Fruit fly (Drosophila melanogaster) whole organism, wandering third instar larva: ENCODE results near the gene piwi.

Source experiments
- CG32264 ChIP-seq: fragments of 200-800 bp; sonication (Bioruptor generic); optimal IDR thresholded peaks from 2 replicates; lab custom pipeline; 2016; ENCODE audit warnings: missing biosample characterization, missing genetic modification characterization
- CrebA ChIP-seq: fragments of 200-800 bp; sonication (Bioruptor generic); optimal IDR thresholded peaks from 2 replicates; lab custom pipeline; 2016; ENCODE audit warnings: missing biosample characterization, mild to moderate bottlenecking, missing genetic modification characterization, borderline replicate concordance
- Dif ChIP-seq: fragments of 200-275, 200-300 bp; sonication (Bioruptor generic); optimal IDR thresholded peaks from 2 replicates; lab custom pipeline; 2018; ENCODE audit warnings: missing biosample characterization, missing genetic modification characterization; ENCODE audit not compliant: partially characterized antibody
- GATAd ChIP-seq: sonication (Bioruptor generic); optimal IDR thresholded peaks from 2 replicates; lab custom pipeline; 2016; ENCODE audit warnings: missing biosample characterization, missing genetic modification characterization
- HLH106 ChIP-seq: fragments of 200-800 bp; optimal IDR thresholded peaks from 3 replicates; lab custom pipeline; 2019; ENCODE audit warnings: missing biosample characterization, mild to moderate bottlenecking, missing genetic modification characterization, moderate library complexity
- Hnf4 ChIP-seq: fragments of 200-800 bp; sonication (Bioruptor generic); optimal IDR thresholded peaks from 2 replicates; lab custom pipeline; 2016; ENCODE audit warnings: missing biosample characterization, mild to moderate bottlenecking, missing genetic modification characterization
- Hr78 ChIP-seq: fragments of >200 bp; optimal IDR thresholded peaks from 2 replicates; lab custom pipeline; 2017; ENCODE audit warnings: missing biosample characterization, missing genetic modification characterization
- Hr83 ChIP-seq: fragments of 200-300 bp; sonication (Bioruptor generic); optimal IDR thresholded peaks from 2 replicates; lab custom pipeline; 2016; ENCODE audit warnings: missing biosample characterization, mild to moderate bottlenecking, missing genetic modification characterization, moderate library complexity; ENCODE audit not compliant: poor library complexity, severe bottlenecking
- Jra ChIP-seq: sonication (Bioruptor generic); optimal IDR thresholded peaks from 2 replicates; lab custom pipeline; 2016; ENCODE audit warnings: missing biosample characterization, missing genetic modification characterization
- Myc ChIP-seq: fragments of >200 bp; optimal IDR thresholded peaks from 2 replicates; lab custom pipeline; 2017
- N ChIP-seq: fragments of >200 bp; optimal IDR thresholded peaks from 2 replicates; lab custom pipeline; 2018; ENCODE audit warnings: missing biosample characterization, missing external identifiers, missing genetic modification characterization
- OdsH ChIP-seq: fragments of 200-800 bp; sonication (Bioruptor generic); optimal IDR thresholded peaks from 2 replicates; lab custom pipeline; 2016; ENCODE audit warnings: missing biosample characterization, mild to moderate bottlenecking, missing genetic modification characterization
- Rel ChIP-seq, 2 experiments: fragments of 200-800 bp; sonication (Bioruptor generic) in 1 of 2; optimal IDR thresholded peaks; 2 replicates in 1 of 2; 3 replicates in 1 of 2; lab custom pipeline; 2016 to 2019; ENCODE audit warnings: mild to moderate bottlenecking in 2 of 2, missing biosample characterization in 2 of 2, missing genetic modification characterization in 2 of 2, moderate library complexity in 1 of 2
- Sp1 ChIP-seq: fragments of 200-800 bp; sonication (Bioruptor generic); optimal IDR thresholded peaks from 3 replicates; lab custom pipeline; 2019; ENCODE audit warnings: missing biosample characterization, mild to moderate bottlenecking, missing genetic modification characterization, moderate library complexity
- br ChIP-seq: fragments of 200-800 bp; sonication (Bioruptor generic); optimal IDR thresholded peaks from 2 replicates; lab custom pipeline; 2016; ENCODE audit warnings: missing biosample characterization, missing genetic modification characterization
- brk ChIP-seq: fragments of 200-800 bp; sonication (Bioruptor generic); optimal IDR thresholded peaks from 2 replicates; lab custom pipeline; 2016; ENCODE audit warnings: missing biosample characterization, mild to moderate bottlenecking, missing genetic modification characterization
- dmrt93B ChIP-seq: fragments of 200-800 bp; sonication (Bioruptor generic); optimal IDR thresholded peaks from 2 replicates; lab custom pipeline; 2018; ENCODE audit warnings: missing biosample characterization, mild to moderate bottlenecking, missing genetic modification characterization
- dsf ChIP-seq: sonication (Bioruptor generic); optimal IDR thresholded peaks from 2 replicates; lab custom pipeline; 2016; ENCODE audit warnings: missing biosample characterization, missing genetic modification characterization, borderline replicate concordance
- ey ChIP-seq: fragments of 200-800 bp; sonication (Bioruptor generic); optimal IDR thresholded peaks from 2 replicates; lab custom pipeline; 2016; ENCODE audit warnings: missing biosample characterization, missing genetic modification characterization
- foxo ChIP-seq, 2 experiments: fragments of 200-800 bp; sonication (Bioruptor generic); optimal IDR thresholded peaks; 2 replicates in 1 of 2; 3 replicates in 1 of 2; lab custom pipeline; 2016 to 2017; ENCODE audit warnings: missing biosample characterization in 2 of 2, missing genetic modification characterization in 2 of 2
- fru ChIP-seq: fragments of 200-800 bp; sonication (Bioruptor generic); optimal IDR thresholded peaks from 3 replicates; lab custom pipeline; 2016; ENCODE audit warnings: missing biosample characterization, mild to moderate bottlenecking, missing genetic modification characterization
- h ChIP-seq: fragments of 200-800 bp; sonication (Bioruptor generic); optimal IDR thresholded peaks from 3 replicates; lab custom pipeline; 2016; ENCODE audit warnings: missing biosample characterization, mild to moderate bottlenecking, missing genetic modification characterization
- pan ChIP-seq: fragments of >200 bp; optimal IDR thresholded peaks from 2 replicates; lab custom pipeline; 2017
- psq ChIP-seq: fragments of 200-800 bp; sonication (Bioruptor generic); optimal IDR thresholded peaks from 3 replicates; lab custom pipeline; 2017; ENCODE audit warnings: missing biosample characterization, mild to moderate bottlenecking, missing genetic modification characterization, moderate library complexity
- rgr ChIP-seq: fragments of 200-800 bp; sonication (Bioruptor generic); optimal IDR thresholded peaks from 3 replicates; lab custom pipeline; 2016; ENCODE audit warnings: missing biosample characterization, mild to moderate bottlenecking, missing genetic modification characterization
- sage ChIP-seq: fragments of 200-800 bp; sonication (Bioruptor generic); optimal IDR thresholded peaks from 2 replicates; lab custom pipeline; 2016; ENCODE audit warnings: missing biosample characterization, mild to moderate bottlenecking, missing genetic modification characterization
- usp ChIP-seq: fragments of >200 bp; optimal IDR thresholded peaks from 2 replicates; lab custom pipeline; 2017; ENCODE audit warnings: missing biosample characterization, missing genetic modification characterization
- woc ChIP-seq: sonication (Bioruptor generic); optimal IDR thresholded peaks from 2 replicates; lab custom pipeline; 2016; ENCODE audit warnings: missing biosample characterization, mild to moderate bottlenecking, missing genetic modification characterization

The piwi gene

DNA sequence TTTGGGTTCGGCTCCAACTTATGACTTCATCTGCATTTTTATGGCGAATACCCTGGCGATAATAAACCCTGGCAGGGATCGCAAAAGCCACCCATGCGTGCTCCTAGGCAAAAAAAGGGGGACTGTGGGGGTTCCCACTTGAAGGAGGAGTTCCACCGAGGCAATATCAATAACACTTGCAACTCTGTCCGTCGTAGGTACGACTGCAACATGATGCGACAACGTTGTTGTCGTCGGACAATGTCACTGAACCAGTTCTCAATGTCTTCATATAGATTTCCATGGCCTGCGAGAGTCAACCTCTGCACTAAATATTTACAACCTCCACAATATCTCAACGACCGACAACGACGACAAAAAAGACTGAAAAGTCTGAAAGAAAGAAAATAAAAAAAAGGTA is 40.0 kb upstream of the piwi start:
- TF ChIP-seq fru (GFP tag; lab: Kevin White, UChicago) (no peak), usp (GFP tag; lab: Kevin White, UChicago) (no peak), Hr78 (no peak), GATAd (GFP tag; lab: Kevin White, UChicago) (no peak), dsf (GFP tag; lab: Kevin White, UChicago) (no peak), foxo (GFP tag; optimal IDR thresholded peaks at IDR 0.05; lab: Kevin White, UChicago) (no peak), Jra (GFP tag; lab: Kevin White, UChicago) (no peak), sage (no peak), Myc (lab: Kevin White, UChicago) (no peak), Hnf4 (GFP tag; lab: Kevin White, UChicago) (no peak), brk (no peak), N (no peak), psq (no peak)

dm6 chr2L:11023875-11024274 is 36.7 kb upstream of the piwi start:
- TF ChIP-seq dmrt93B (GFP tag; lab: Kevin White, UChicago) (no peak), fru (GFP tag; lab: Kevin White, UChicago) (peak; percentile 15), Rel (GFP tag; optimal IDR thresholded peaks at IDR 0.05; lab: Kevin White, UChicago) (no peak), Rel (tag; optimal IDR thresholded peaks at IDR 0.05; lab: Kevin White, UChicago) (no peak), psq (no peak), h (no peak), br (no peak), usp (GFP tag; lab: Kevin White, UChicago) (no peak), N (no peak), Hr78 (no peak), sage (no peak), CG32264 (no peak), brk (peak; percentile 1), Dif (no peak), CrebA (no peak)

dm6 chr2L:11022804-11023203 is 35.6 kb upstream of the piwi start:
- TF ChIP-seq rgr (GFP tag; lab: Kevin White, UChicago) (peak; percentile 22), foxo (GFP tag; optimal IDR thresholded peaks at IDR 0.05; lab: Kevin White, UChicago) (peak in 1 of 2 experiments; percentile 23), h (peak; percentile 9), CG32264 (no peak), fru (GFP tag; lab: Kevin White, UChicago) (peak; percentile 19)

DNA sequence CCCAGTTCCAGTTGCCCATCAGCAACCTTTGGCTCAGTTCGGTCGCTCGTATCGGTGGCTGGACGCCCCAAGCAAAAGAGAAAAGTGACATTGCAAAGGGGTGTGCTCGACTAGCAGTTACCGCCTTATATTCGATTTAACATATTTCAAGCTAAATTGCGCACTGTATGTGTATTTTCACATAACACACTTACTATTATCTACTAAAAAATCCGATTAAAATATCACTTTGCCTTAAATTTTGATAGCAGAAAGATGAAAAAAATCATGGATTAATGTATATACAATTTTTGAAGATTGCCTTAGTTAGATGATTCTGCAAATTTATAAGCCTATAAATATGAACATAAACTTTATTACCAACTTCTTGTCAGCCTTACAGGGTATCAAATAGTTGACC is 34.4 kb upstream of the piwi start:
- TF ChIP-seq OdsH (GFP tag; lab: Kevin White, UChicago) (peak; percentile 41), sage (no peak), foxo (GFP tag; optimal IDR thresholded peaks at IDR 0.05; lab: Kevin White, UChicago) (peak in 1 of 2 experiments; percentile 31), psq (peak; percentile 29), GATAd (GFP tag; lab: Kevin White, UChicago) (no peak), Sp1 (GFP tag; lab: Kevin White, UChicago) (no peak), h (peak; percentile 24), fru (GFP tag; lab: Kevin White, UChicago) (peak; percentile 25), N (no peak), woc (GFP tag; lab: Kevin White, UChicago) (peak; percentile 66), ey (peak; percentile 1), Hr78 (no peak), dsf (GFP tag; lab: Kevin White, UChicago) (no peak), dmrt93B (GFP tag; lab: Kevin White, UChicago) (peak; percentile 16), pan (no peak)

DNA sequence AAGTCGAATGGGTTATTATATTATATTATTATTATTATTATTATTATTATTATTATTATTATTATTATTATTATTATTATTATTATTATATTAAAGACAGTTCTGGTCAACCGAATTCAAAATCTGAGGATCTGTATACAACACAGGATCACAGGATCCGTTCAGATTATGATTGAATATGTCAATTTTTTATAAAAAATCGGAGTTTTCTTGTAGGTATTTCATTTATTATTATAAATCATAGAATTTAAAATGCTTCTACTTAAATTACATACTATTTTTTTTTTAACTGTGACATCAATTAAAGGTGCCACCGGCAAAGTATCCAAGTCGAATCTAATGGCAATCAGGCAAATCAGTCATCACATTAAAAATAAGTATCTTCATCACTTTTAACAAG is 29.5 kb upstream of the piwi start, which contains the start of gene CG14913:
Gene CG14913 (plus strand): TSS at position 301 of the 400 bp plus-strand sequence.
- no peak for TF ChIP-seq usp (GFP tag; lab: Kevin White, UChicago)

DNA sequence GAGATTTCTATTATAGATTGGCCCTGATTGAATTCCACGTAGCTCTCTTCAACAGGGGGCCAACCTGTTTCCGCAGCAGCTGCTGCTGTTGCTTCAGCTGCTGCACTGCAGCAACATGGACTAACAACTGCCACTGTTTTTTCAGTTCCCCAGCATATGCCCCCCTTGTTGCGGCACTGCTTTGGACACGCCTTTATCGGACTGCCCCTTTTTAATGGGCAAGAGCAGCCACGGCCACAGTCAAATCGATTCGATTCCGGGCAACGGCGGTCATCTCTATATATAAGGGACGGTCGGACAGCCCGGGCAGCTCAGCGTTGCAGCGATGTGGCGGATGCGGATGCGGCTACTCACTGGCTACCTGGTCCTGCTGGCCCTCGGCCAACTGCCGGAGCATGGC is 28.1 kb upstream of the piwi start, which contains the start of gene Acp32CD:
Gene Acp32CD (plus strand): TSS at position 301 of the 400 bp plus-strand sequence.
- TF ChIP-seq Hr83 (GFP tag; lab: Kevin White, UChicago) (no peak), OdsH (GFP tag; lab: Kevin White, UChicago) (no peak), dmrt93B (GFP tag; lab: Kevin White, UChicago) (no peak), HLH106 (tag; lab: Kevin White, UChicago) (no peak), dsf (GFP tag; lab: Kevin White, UChicago) (no peak), pan (no peak)
